Worm (Caenorhabditis elegans) whole organism, young adult: ENCODE measurements around the gene best-9.

ENCODE experiments used
- C17E4.6 ChIP-seq: fragments of 200-800 bp; sonication (Bioruptor generic); IDR thresholded peaks from 2 replicates; pipeline ENCODE4 v1.3.6; 2022; ENCODE audit warnings: missing genetic modification reagents, missing genetic modification characterization, missing compliant biosample characterization
- D2030.7 ChIP-seq: fragments of 200-800 bp; sonication (Bioruptor generic); IDR thresholded peaks from 2 replicates; pipeline ENCODE4 v1.3.6; 2022; ENCODE audit warnings: missing genetic modification reagents, missing genetic modification characterization, missing compliant biosample characterization
- F33H1.4 ChIP-seq: fragments of 200-800 bp; sonication (Bioruptor generic); IDR thresholded peaks from 2 replicates; pipeline ENCODE4 v1.3.6; 2022; ENCODE audit warnings: missing genetic modification reagents, missing genetic modification characterization, missing compliant biosample characterization
- F39B2.1 ChIP-seq: fragments of 200-800 bp; sonication (Bioruptor generic); IDR thresholded peaks from 2 replicates; pipeline ENCODE4 v1.3.6; 2022; ENCODE audit warnings: missing genetic modification reagents, missing genetic modification characterization, missing compliant biosample characterization
- F49E8.2 ChIP-seq: sonication (generic microtip); optimal IDR thresholded peaks from 3 replicates; lab custom pipeline; 2017; ENCODE audit warnings: missing genetic modification characterization, mild to moderate bottlenecking, missing compliant biosample characterization, antibody characterized with exemption, moderate library complexity; ENCODE audit not compliant: insufficient read depth
- T07F8.4 ChIP-seq: sonication (generic microtip); optimal IDR thresholded peaks from 2 replicates; lab custom pipeline; 2016; ENCODE audit warnings: mild to moderate bottlenecking, missing genetic modification characterization, moderate library complexity, missing compliant biosample characterization
- T26A5.8 ChIP-seq: sonication (generic microtip); optimal IDR thresholded peaks from 2 replicates; lab custom pipeline; 2016; ENCODE audit warnings: missing genetic modification characterization, missing compliant biosample characterization
- Y53G8AR.9 ChIP-seq: fragments of 200-800 bp; sonication (Bioruptor generic); conservative IDR thresholded peaks from 2 replicates; pipeline ENCODE4 v1.3.6; 2022; ENCODE audit warnings: missing genetic modification reagents, missing genetic modification characterization, missing compliant biosample characterization
- ZK185.1 ChIP-seq: sonication (generic microtip); optimal IDR thresholded peaks from 2 replicates; lab custom pipeline; 2016; ENCODE audit warnings: mild to moderate bottlenecking, missing genetic modification characterization, missing compliant biosample characterization; ENCODE audit not compliant: poor library complexity, severe bottlenecking
- akir-1 ChIP-seq: fragments of 200-800 bp; sonication (Bioruptor generic); optimal IDR thresholded peaks from 2 replicates; lab custom pipeline; 2018; ENCODE audit warnings: mild to moderate bottlenecking, missing genetic modification characterization, moderate library complexity, missing compliant biosample characterization
- ama-1 ChIP-seq, 3 experiments: fragments of 150-350 bp in 1 of 3; sonication (generic microtip) in 2 of 3; optimal IDR thresholded peaks; 2 replicates each; lab custom pipeline; 2014 to 2018; ENCODE audit warnings: missing biosample characterization in 2 of 3, missing genetic modification characterization in 2 of 3, missing genetic modification reagents in 2 of 3
- aptf-3 ChIP-seq: fragments of 200-800 bp; sonication (Bioruptor generic); IDR thresholded peaks from 2 replicates; pipeline ENCODE4 v1.3.6; 2022; ENCODE audit warnings: missing genetic modification characterization, missing compliant biosample characterization
- atf-7 ChIP-seq: sonication (generic microtip); optimal IDR thresholded peaks from 2 replicates; lab custom pipeline; 2017; ENCODE audit warnings: mild to moderate bottlenecking, missing genetic modification characterization, missing compliant biosample characterization
- attf-3 ChIP-seq: fragments of 200-800 bp; sonication (Bioruptor generic); conservative IDR thresholded peaks from 2 replicates; pipeline ENCODE4 v1.3.6; 2022; ENCODE audit warnings: missing genetic modification reagents, missing genetic modification characterization, missing compliant biosample characterization
- attf-6 ChIP-seq: fragments of 200-800 bp; sonication (Bioruptor generic); IDR thresholded peaks from 2 replicates; pipeline ENCODE4 v1.3.6; 2022; ENCODE audit warnings: missing genetic modification reagents, missing genetic modification characterization, missing compliant biosample characterization
- die-1 ChIP-seq: sonication (generic microtip); optimal IDR thresholded peaks from 2 replicates; lab custom pipeline; 2016; ENCODE audit warnings: missing genotype, mild to moderate bottlenecking, missing genetic modification characterization, missing compliant biosample characterization
- dpff-1 ChIP-seq: sonication (generic microtip); optimal IDR thresholded peaks from 2 replicates; lab custom pipeline; 2017; ENCODE audit warnings: mild to moderate bottlenecking, missing genetic modification characterization, missing compliant biosample characterization
- efl-1 ChIP-seq: fragments of 150-350 bp; optimal IDR thresholded peaks from 2 replicates; lab custom pipeline; 2014; ENCODE audit warnings: missing biosample characterization, missing genetic modification reagents, missing genetic modification characterization
- egl-18 ChIP-seq: fragments of 200-800 bp; sonication (Bioruptor generic); IDR thresholded peaks from 2 replicates; pipeline ENCODE4 v1.3.6; 2022; ENCODE audit warnings: missing genetic modification reagents, missing genetic modification characterization, missing compliant biosample characterization
- egl-44 ChIP-seq: fragments of 200-800 bp; sonication (Bioruptor generic); IDR thresholded peaks from 2 replicates; pipeline ENCODE4 v1.3.6; 2022; ENCODE audit warnings: missing genetic modification reagents, missing genetic modification characterization, missing compliant biosample characterization
- fkh-3 ChIP-seq: sonication (generic microtip); optimal IDR thresholded peaks from 2 replicates; lab custom pipeline; 2016; ENCODE audit warnings: mild to moderate bottlenecking, missing genetic modification characterization, missing compliant biosample characterization
- hmg-20 ChIP-seq: fragments of 200-800 bp; sonication (Bioruptor generic); IDR thresholded peaks from 2 replicates; pipeline ENCODE4 v1.3.6; 2022; ENCODE audit warnings: missing genetic modification reagents, missing genetic modification characterization, missing compliant biosample characterization
- hrde-1 ChIP-seq: sonication (generic microtip); optimal IDR thresholded peaks from 2 replicates; lab custom pipeline; 2016; ENCODE audit warnings: missing genetic modification characterization, mild to moderate bottlenecking, missing compliant biosample characterization, moderate library complexity, missing genotype, missing genetic modification reagents, borderline replicate concordance
- let-526 ChIP-seq: fragments of 200-800 bp; sonication (Bioruptor generic); IDR thresholded peaks from 2 replicates; pipeline ENCODE4 v1.3.6; 2022; ENCODE audit warnings: missing genetic modification reagents, missing genetic modification characterization, missing compliant biosample characterization
- lin-26 ChIP-seq: fragments of 200-800 bp; sonication (Bioruptor generic); IDR thresholded peaks from 2 replicates; pipeline ENCODE4 v1.3.6; 2022; ENCODE audit warnings: missing genetic modification reagents, missing genetic modification characterization, missing compliant biosample characterization
- lin-35 ChIP-seq, 3 experiments: fragments of 150-350 bp in 2 of 3; sonication (generic microtip) in 1 of 3; optimal IDR thresholded peaks; 2 replicates each; lab custom pipeline; 2014 to 2018; ENCODE audit warnings: missing biosample characterization in 3 of 3, missing genetic modification characterization in 3 of 3, missing genetic modification reagents in 3 of 3
- lin-54 ChIP-seq: fragments of 200-800 bp; sonication (Bioruptor generic); optimal IDR thresholded peaks from 2 replicates; lab custom pipeline; 2018; ENCODE audit warnings: mild to moderate bottlenecking, missing genetic modification characterization, missing compliant biosample characterization
- lsl-1 ChIP-seq: fragments of 200-800 bp; sonication (Bioruptor generic); optimal IDR thresholded peaks from 2 replicates; lab custom pipeline; 2018; ENCODE audit warnings: mild to moderate bottlenecking, missing genetic modification characterization, moderate library complexity, missing compliant biosample characterization
- lsy-27 ChIP-seq: sonication (generic microtip); optimal IDR thresholded peaks from 2 replicates; lab custom pipeline; 2017; ENCODE audit warnings: missing genetic modification characterization, mild to moderate bottlenecking, missing compliant biosample characterization, antibody characterized with exemption, missing genotype, borderline replicate concordance; ENCODE audit not compliant: insufficient read depth
- madf-6 ChIP-seq: fragments of 200-800 bp; sonication (Bioruptor generic); IDR thresholded peaks from 2 replicates; pipeline ENCODE4 v1.3.6; 2022; ENCODE audit warnings: missing genetic modification reagents, missing genetic modification characterization, missing compliant biosample characterization
- madf-8 ChIP-seq: fragments of 200-800 bp; sonication (Bioruptor generic); conservative IDR thresholded peaks from 2 replicates; pipeline ENCODE4 v1.3.6; 2022; ENCODE audit warnings: missing genetic modification reagents, missing genetic modification characterization, missing compliant biosample characterization
- nfya-2 ChIP-seq: fragments of 200-800 bp; sonication (Bioruptor generic); IDR thresholded peaks from 2 replicates; pipeline ENCODE4 v1.3.6; 2022; ENCODE audit warnings: missing genetic modification reagents, missing genetic modification characterization, missing compliant biosample characterization
- nhr-179 ChIP-seq: sonication (generic microtip); optimal IDR thresholded peaks from 2 replicates; lab custom pipeline; 2016; ENCODE audit warnings: mild to moderate bottlenecking, missing genetic modification characterization, missing compliant biosample characterization
- nhr-27 ChIP-seq: fragments of 200-800 bp; sonication (Bioruptor generic); optimal IDR thresholded peaks from 2 replicates; lab custom pipeline; 2018; ENCODE audit warnings: mild to moderate bottlenecking, missing genetic modification characterization, moderate library complexity, missing compliant biosample characterization
- rec-8 ChIP-seq, 2 experiments: sonication (generic microtip); optimal IDR thresholded peaks; 2 replicates each; lab custom pipeline; 2016; ENCODE audit warnings: mild to moderate bottlenecking in 2 of 2, missing genetic modification characterization in 2 of 2, missing genetic modification reagents in 2 of 2, missing genotype in 2 of 2, missing biosample characterization in 1 of 2, missing compliant biosample characterization in 1 of 2, moderate library complexity in 1 of 2
- snpc-1.3 ChIP-seq: sonication (generic microtip); optimal IDR thresholded peaks from 2 replicates; lab custom pipeline; 2017; ENCODE audit warnings: missing genetic modification characterization, mild to moderate bottlenecking, missing compliant biosample characterization, antibody characterized with exemption, moderate library complexity, missing genotype, missing genetic modification reagents; ENCODE audit not compliant: insufficient read depth
- snpc-4 ChIP-seq, 5 experiments: fragments of 150-350 bp in 1 of 5; sonication (generic microtip) in 4 of 5; optimal IDR thresholded peaks; 2 replicates each; lab custom pipeline; 2014 to 2018; ENCODE audit warnings: missing genetic modification characterization in 5 of 5, missing biosample characterization in 3 of 5, antibody characterized with exemption in 2 of 5, mild to moderate bottlenecking in 2 of 5, missing compliant biosample characterization in 2 of 5, missing genotype in 2 of 5, moderate library complexity in 2 of 5, missing genetic modification reagents in 1 of 5
- tbp1 ChIP-seq: fragments of 200-800 bp; sonication (Bioruptor generic); optimal IDR thresholded peaks from 2 replicates; lab custom pipeline; 2018; ENCODE audit warnings: mild to moderate bottlenecking, missing genetic modification characterization, missing compliant biosample characterization
- unc-130 ChIP-seq: sonication (generic microtip); optimal IDR thresholded peaks from 2 replicates; lab custom pipeline; 2016; ENCODE audit warnings: missing genetic modification reagents, missing genetic modification characterization, missing compliant biosample characterization
- ztf-18 ChIP-seq: sonication (generic microtip); optimal IDR thresholded peaks from 2 replicates; lab custom pipeline; 2016; ENCODE audit warnings: missing genotype, mild to moderate bottlenecking, missing genetic modification characterization, missing compliant biosample characterization

Gene best-9

DNA sequence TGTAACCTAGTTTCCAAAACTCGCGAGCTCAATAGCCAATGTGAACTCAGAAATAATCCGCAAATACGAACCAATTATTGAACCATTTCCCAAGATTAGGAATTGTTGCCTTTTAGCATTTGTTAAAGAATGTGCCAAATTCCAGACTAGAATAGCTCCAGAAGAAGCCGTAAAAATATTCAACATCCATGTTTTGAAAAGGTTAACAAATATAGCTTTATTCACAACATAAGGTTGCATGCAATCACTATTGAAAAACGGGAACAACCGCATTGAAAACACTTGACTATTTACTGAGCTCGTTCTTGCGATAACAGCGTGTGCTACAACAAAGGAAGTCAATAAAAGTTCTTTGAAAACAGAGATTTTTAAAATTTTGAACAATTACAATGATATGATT lies 34.0 kb upstream of the best-9 start (continued):
- TF ChIP-seq snpc-4 (GFP tag; optimal IDR thresholded peaks at IDR 0.05; lab: Kevin White, UChicago): peak; percentile 55
- TF ChIP-seq snpc-4 (tag; optimal IDR thresholded peaks at IDR 0.05; lab: Kevin White, UChicago): peak in 2 of 4 experiments; percentile 7 to 84
- TF ChIP-seq snpc-1.3 (tag; lab: Kevin White, UChicago): peak; percentile 22
- no peak for TF ChIP-seq nhr-179 (tag; lab: Kevin White, UChicago)
- peak; percentile 74 for TF ChIP-seq madf-6 (GFP tag; lab: Robert Waterston, UW)
- peak; percentile 87 for TF ChIP-seq Y53G8AR.9 (GFP tag; lab: Robert Waterston, UW)
- no peak for TF ChIP-seq egl-18 (GFP tag; lab: Robert Waterston, UW)
- peak; percentile 47; the same call in 1 of the 2 replicates for TF ChIP-seq D2030.7 (GFP tag; lab: Robert Waterston, UW)
- no peak for TF ChIP-seq let-526
- TF ChIP-seq fkh-3 (tag; lab: Kevin White, UChicago): peak; percentile 52
- TF ChIP-seq die-1: peak; percentile 4
- peak; percentile 8 for TF ChIP-seq lsl-1
- TF ChIP-seq lin-26 (GFP tag; lab: Robert Waterston, UW): peak; percentile 65; the same call in 1 of the 2 replicates
- no peak for TF ChIP-seq ama-1 (optimal IDR thresholded peaks at IDR 0.05; lab: Kevin White, UChicago)
- peak in 1 of 2 experiments; percentile 35 for TF ChIP-seq ama-1 (GFP tag; optimal IDR thresholded peaks at IDR 0.05; lab: Kevin White, UChicago)
- peak; percentile 81 for TF ChIP-seq attf-6
- TF ChIP-seq hrde-1 (tag; lab: Kevin White, UChicago): peak; percentile 80
- peak; percentile 59 for TF ChIP-seq unc-130 (GFP tag; lab: Kevin White, UChicago)
- TF ChIP-seq F39B2.1: 0 out of 2 replicates have a peak, but pooled peaks have one; percentile 41

DNA sequence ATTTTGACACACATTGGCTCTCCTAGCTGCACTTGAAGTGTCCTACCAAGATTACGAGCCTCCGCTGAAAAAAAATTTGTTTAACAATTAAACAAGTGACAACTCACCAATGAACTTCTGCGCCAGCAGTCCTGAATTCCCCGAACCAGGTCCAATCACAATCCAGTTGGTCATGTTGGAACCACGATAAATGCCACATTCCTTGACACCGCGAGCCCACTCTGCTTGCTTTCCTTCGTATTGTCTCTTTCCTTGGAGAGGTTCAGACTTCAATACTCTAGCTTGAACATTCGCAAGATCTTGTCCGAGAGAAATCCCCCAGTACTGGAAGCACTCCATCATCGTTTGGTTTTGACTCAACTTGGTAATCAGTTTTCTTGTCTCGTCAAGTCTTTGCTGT lies 32.3 kb upstream of the best-9 start:
- TF ChIP-seq snpc-4 (GFP tag; optimal IDR thresholded peaks at IDR 0.05; lab: Kevin White, UChicago) (no peak), snpc-4 (tag; optimal IDR thresholded peaks at IDR 0.05; lab: Kevin White, UChicago) (peak in 1 of 4 experiments; percentile 5), tbp1 (GFP tag; lab: Kevin White, UChicago) (no peak), hmg-20 (no peak), lin-54 (GFP tag; lab: Kevin White, UChicago) (peak; percentile 36), nfya-2 (GFP tag; lab: Robert Waterston, UW) (0 out of 2 replicates have a peak, but pooled peaks have one; percentile 32)
- TF ChIP-seq, all 124 proteins: peak for 3

DNA sequence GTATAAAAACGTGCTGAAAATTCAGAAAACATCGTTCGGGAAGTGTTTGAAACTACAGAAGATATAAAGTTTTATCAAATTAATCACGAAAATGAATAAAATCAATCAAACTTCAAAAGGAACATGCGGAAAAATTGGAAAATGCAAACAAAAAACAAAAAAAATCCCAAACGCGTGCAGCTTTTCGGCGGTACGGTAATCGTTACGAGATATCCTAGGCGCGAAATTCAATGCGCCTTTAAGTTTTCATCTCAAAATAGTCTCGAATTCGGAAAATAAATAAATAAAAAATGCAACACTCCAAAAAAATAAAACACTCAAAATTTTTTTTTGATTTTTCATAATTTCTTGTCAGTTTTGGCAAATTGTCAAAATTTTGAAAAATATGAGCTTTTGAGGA lies 30.7 kb upstream of the best-9 start:
- peak; percentile 70 for TF ChIP-seq lsl-1
- TF ChIP-seq snpc-4 (GFP tag; optimal IDR thresholded peaks at IDR 0.05; lab: Kevin White, UChicago): no peak
- TF ChIP-seq snpc-4 (tag; optimal IDR thresholded peaks at IDR 0.05; lab: Kevin White, UChicago): peak in 3 of 4 experiments; percentile 62 to 86 (median 80)
- no peak for TF ChIP-seq C17E4.6 (GFP tag; lab: Robert Waterston, UW)
- TF ChIP-seq efl-1: peak; percentile 32
- TF ChIP-seq atf-7 (tag; lab: Kevin White, UChicago): no peak
- peak; percentile 11; the same call in 1 of the 2 replicates for TF ChIP-seq madf-6 (GFP tag; lab: Robert Waterston, UW)
- peak; percentile 72 for TF ChIP-seq F33H1.4 (GFP tag; lab: Robert Waterston, UW)
- TF ChIP-seq snpc-1.3 (tag; lab: Kevin White, UChicago): peak; percentile 14

DNA sequence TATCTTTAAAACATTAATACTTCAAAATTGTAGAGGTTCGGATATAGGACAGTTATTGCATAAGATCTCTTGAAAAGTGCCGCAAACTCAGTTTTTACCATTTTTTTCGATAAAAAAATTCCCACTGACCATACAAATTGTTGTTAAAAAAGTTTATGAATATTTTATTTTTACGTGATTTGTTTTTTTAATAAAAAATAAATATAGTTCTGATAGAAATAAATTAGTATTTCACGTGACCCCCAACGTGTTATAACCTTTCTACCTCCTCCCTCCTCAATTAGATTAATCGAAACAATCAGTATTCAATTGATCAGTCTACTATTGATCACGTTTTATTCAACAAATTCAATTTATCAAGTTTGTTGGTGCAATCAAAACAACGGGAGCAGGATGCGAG lies 29.1 kb upstream of the best-9 start, which contains the start of gene C01G5.4:
TSS of gene C01G5.4 (plus strand) at position 301 of the 400 bp plus-strand sequence.
- TF ChIP-seq T07F8.4 (tag; lab: Kevin White, UChicago): no peak
- no peak for TF ChIP-seq attf-3 (GFP tag; lab: Robert Waterston, UW)
- TF ChIP-seq F39B2.1: no peak
- no peak for TF ChIP-seq F49E8.2 (tag; lab: Kevin White, UChicago)
- no peak for TF ChIP-seq egl-44 (GFP tag; lab: Robert Waterston, UW)
- no peak for TF ChIP-seq T26A5.8 (tag; lab: Kevin White, UChicago)
- TF ChIP-seq lsy-27 (tag; lab: Kevin White, UChicago): no peak
- no peak for TF ChIP-seq akir-1 (GFP tag; lab: Kevin White, UChicago)
- no peak for TF ChIP-seq ztf-18 (tag; lab: Kevin White, UChicago)
- TF ChIP-seq fkh-3 (tag; lab: Kevin White, UChicago): no peak
- no peak for TF ChIP-seq madf-8 (GFP tag; lab: Robert Waterston, UW)
- TF ChIP-seq aptf-3 (GFP tag; lab: Robert Waterston, UW): no peak
- no peak for TF ChIP-seq ZK185.1 (tag; lab: Kevin White, UChicago)
- TF ChIP-seq nhr-27 (tag; lab: Kevin White, UChicago): no peak
- no peak for TF ChIP-seq lin-35 (GFP tag; optimal IDR thresholded peaks at IDR 0.05; lab: Kevin White, UChicago)
- no peak for TF ChIP-seq dpff-1
- TF ChIP-seq rec-8 (tag; optimal IDR thresholded peaks at IDR 0.05; lab: Kevin White, UChicago): no peak
- TF ChIP-seq, all 124 proteins: peak for 0
